Worm (Caenorhabditis elegans): ENCODE measurements around the gene Y57A10A.27.

ce11 chrII:12260538-12260937 is 14.3 kb downstream of the Y57A10A.27 start:
- TF ChIP-seq fkh-10 (GFP tag; optimal IDR thresholded peaks at IDR 0.05) (no peak), pros-1 (tag; optimal IDR thresholded peaks at IDR 0.05) (no peak)
